Fruit fly (Drosophila melanogaster) whole organism, prepupa: Measurements from ENCODE around the gene Lmpt.

ENCODE experiments used
- CG6854 ChIP-seq: fragments of 200-800 bp; sonication (Bioruptor generic); optimal IDR thresholded peaks from 2 replicates; lab custom pipeline; 2017; ENCODE audit warnings: missing biosample characterization, mild to moderate bottlenecking, missing genetic modification characterization
- CG8319 ChIP-seq: fragments of 200-800 bp; sonication (Bioruptor generic); optimal IDR thresholded peaks from 3 replicates; lab custom pipeline; 2016; ENCODE audit warnings: missing biosample characterization, missing genetic modification characterization
- Eip93F ChIP-seq: fragments of 200-800 bp; sonication (Bioruptor generic); optimal IDR thresholded peaks from 2 replicates; lab custom pipeline; 2016; ENCODE audit warnings: missing biosample characterization, mild to moderate bottlenecking, missing genetic modification characterization
- Gug ChIP-seq: fragments of 200-800 bp; sonication (Bioruptor generic); IDR thresholded peaks from 2 replicates; pipeline ENCODE4 v1.3.6; 2022; ENCODE audit warnings: missing biosample characterization, missing genetic modification characterization
- Smox ChIP-seq: fragments of 200-800 bp; sonication (Bioruptor generic); optimal IDR thresholded peaks from 3 replicates; lab custom pipeline; 2016; ENCODE audit warnings: missing biosample characterization, missing genetic modification characterization
- dac ChIP-seq: fragments of 200-800 bp; sonication (Bioruptor generic); optimal IDR thresholded peaks from 2 replicates; lab custom pipeline; 2017; ENCODE audit warnings: missing biosample characterization, mild to moderate bottlenecking, missing genetic modification characterization
- dsx ChIP-seq: fragments of 200-800 bp; optimal IDR thresholded peaks from 3 replicates; lab custom pipeline; 2019; ENCODE audit warnings: missing biosample characterization, mild to moderate bottlenecking, missing genetic modification characterization, moderate library complexity; ENCODE audit not compliant: poor library complexity, severe bottlenecking
- eg ChIP-seq: fragments of 200-800 bp; sonication (Bioruptor generic); IDR thresholded peaks from 3 replicates; pipeline ENCODE4 v1.3.6; 2022; ENCODE audit warnings: missing biosample characterization, missing genetic modification characterization
- lz ChIP-seq: fragments of 200-800 bp; sonication (Bioruptor generic); optimal IDR thresholded peaks from 3 replicates; lab custom pipeline; 2016; ENCODE audit warnings: missing biosample characterization, missing genetic modification characterization
- pdm3 ChIP-seq: fragments of 200-800 bp; sonication (Bioruptor generic); optimal IDR thresholded peaks from 3 replicates; lab custom pipeline; 2016; ENCODE audit warnings: missing biosample characterization, missing genetic modification characterization

DNA sequence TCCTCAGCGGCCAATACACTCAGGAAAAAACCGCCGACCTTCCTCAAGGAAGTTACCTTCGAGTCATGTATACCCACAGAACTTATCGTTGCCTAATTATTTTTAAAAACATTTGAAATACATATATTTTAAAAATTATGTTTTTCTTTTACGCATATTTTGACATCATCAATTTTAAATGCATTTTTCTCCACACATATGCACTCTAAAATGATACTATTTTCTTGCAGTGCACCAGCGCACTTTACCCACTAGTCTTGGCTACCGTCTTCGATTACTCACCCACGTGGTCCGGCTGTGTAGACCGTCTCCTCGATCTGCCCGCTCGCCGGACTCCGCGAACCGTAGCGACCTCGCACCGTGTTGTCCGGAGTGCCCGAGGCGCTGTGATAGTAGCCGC lies 76.2 kb downstream of the Lmpt start:
- TF ChIP-seq Smox (GFP tag; lab: Kevin White, UChicago) (peak; percentile 14), pdm3 (GFP tag; lab: Kevin White, UChicago) (peak; percentile 38), dac (GFP tag; lab: Kevin White, UChicago) (peak; percentile 11), lz (GFP tag; lab: Kevin White, UChicago) (peak; percentile 43), dsx (peak; percentile 0), Eip93F (GFP tag; lab: Kevin White, UChicago) (no peak), CG6854 (GFP tag; lab: Kevin White, UChicago) (no peak), Gug (GFP tag; lab: Robert Waterston, UW) (no peak), CG8319 (GFP tag; lab: Kevin White, UChicago) (no peak), eg (no peak)
